Fruit fly (Drosophila melanogaster) whole organism, embryonic: ENCODE measurements around the gene r-l.

Experiments
- CG10979 ChIP-seq: fragments of 200-800 bp; sonication (Bioruptor generic); optimal IDR thresholded peaks from 2 replicates; lab custom pipeline; 2018; ENCODE audit warnings: missing biosample characterization, mild to moderate bottlenecking, missing genetic modification characterization, moderate library complexity
- CG11504 ChIP-seq: fragments of 200-800 bp; sonication (Bioruptor generic); optimal IDR thresholded peaks from 3 replicates; lab custom pipeline; 2019; ENCODE audit warnings: missing biosample characterization, mild to moderate bottlenecking, missing genetic modification characterization, moderate library complexity
- CG11695 ChIP-seq: fragments of 200-800 bp; sonication (Bioruptor generic); IDR thresholded peaks from 3 replicates; pipeline ENCODE4 v1.3.6; 2022; ENCODE audit warnings: missing biosample characterization, missing genetic modification characterization
- CG12744 ChIP-seq: fragments of 200-800 bp; sonication (Bioruptor generic); optimal IDR thresholded peaks from 2 replicates; lab custom pipeline; 2016; ENCODE audit warnings: missing biosample characterization, missing genetic modification characterization
- CG12942 ChIP-seq: fragments of 200-800 bp; sonication (Bioruptor generic); optimal IDR thresholded peaks from 3 replicates; lab custom pipeline; 2016; ENCODE audit warnings: missing biosample characterization, missing genetic modification characterization
- CG15011 ChIP-seq: fragments of 200-800 bp; sonication (Bioruptor generic); optimal IDR thresholded peaks from 3 replicates; lab custom pipeline; 2018; ENCODE audit warnings: missing biosample characterization, mild to moderate bottlenecking, missing genetic modification characterization
- CG17328 ChIP-seq: fragments of 200-800 bp; sonication (Bioruptor generic); IDR thresholded peaks from 2 replicates; pipeline ENCODE4 v1.3.6; 2022; ENCODE audit warnings: missing biosample characterization, missing genetic modification characterization
- CG17568 ChIP-seq: fragments of 200-800 bp; sonication (Bioruptor generic); optimal IDR thresholded peaks from 2 replicates; lab custom pipeline; 2018; ENCODE audit warnings: missing biosample characterization, mild to moderate bottlenecking, missing genetic modification characterization, moderate library complexity
- CG1832 ChIP-seq: fragments of 200-800 bp; sonication (Bioruptor generic); optimal IDR thresholded peaks from 2 replicates; lab custom pipeline; 2017; ENCODE audit warnings: missing biosample characterization, mild to moderate bottlenecking, missing genetic modification characterization, inconsistent platforms
- CG2120 ChIP-seq: fragments of 200-800 bp; sonication (Bioruptor generic); optimal IDR thresholded peaks from 3 replicates; lab custom pipeline; 2016; ENCODE audit warnings: missing biosample characterization, missing genetic modification characterization
- CG2129 ChIP-seq: fragments of 200-800 bp; sonication (Bioruptor generic); IDR thresholded peaks from 2 replicates; pipeline ENCODE4 v1.3.6; 2022; ENCODE audit warnings: missing biosample characterization, missing genetic modification characterization; ENCODE audit not compliant: partially characterized antibody
- CG30020 ChIP-seq: fragments of 200-800 bp; optimal IDR thresholded peaks from 2 replicates; lab custom pipeline; 2019; ENCODE audit warnings: missing biosample characterization, mild to moderate bottlenecking, missing genetic modification characterization, moderate library complexity
- CG31365 ChIP-seq: fragments of 200-800 bp; sonication (Bioruptor generic); optimal IDR thresholded peaks from 2 replicates; lab custom pipeline; 2018; ENCODE audit warnings: missing biosample characterization, mild to moderate bottlenecking, missing genetic modification characterization
- CG3407 ChIP-seq: fragments of 200-800 bp; sonication (Bioruptor generic); optimal IDR thresholded peaks from 2 replicates; lab custom pipeline; 2018; ENCODE audit warnings: missing biosample characterization, mild to moderate bottlenecking, missing genetic modification characterization
- CG34422 ChIP-seq: fragments of 200-800 bp; sonication (Bioruptor generic); IDR thresholded peaks from 3 replicates; pipeline ENCODE4 v1.3.6; 2022; ENCODE audit warnings: missing biosample characterization, missing genetic modification characterization
- CG4282 ChIP-seq: fragments of 200-800 bp; sonication (Bioruptor generic); optimal IDR thresholded peaks from 2 replicates; lab custom pipeline; 2016; ENCODE audit warnings: missing biosample characterization, missing genetic modification characterization
- CG4328 ChIP-seq: fragments of 200-800 bp; sonication (Bioruptor generic); optimal IDR thresholded peaks from 3 replicates; lab custom pipeline; 2017; ENCODE audit warnings: missing biosample characterization, missing genetic modification reagents, missing genetic modification characterization
- CG6854 ChIP-seq: fragments of 200-800 bp; sonication (Bioruptor generic); optimal IDR thresholded peaks from 3 replicates; lab custom pipeline; 2017; ENCODE audit warnings: missing biosample characterization, mild to moderate bottlenecking, missing genetic modification characterization
- CG8089 ChIP-seq: fragments of 200-800 bp; sonication (Bioruptor generic); optimal IDR thresholded peaks from 3 replicates; lab custom pipeline; 2016; ENCODE audit warnings: missing biosample characterization, missing genetic modification characterization
- CkIIα-i1 ChIP-seq: fragments of 200-800 bp; sonication (Bioruptor generic); IDR thresholded peaks from 2 replicates; pipeline ENCODE4 v1.3.6; 2022; ENCODE audit warnings: missing biosample characterization, missing genetic modification characterization
- Deaf1 ChIP-seq: fragments of 200-800 bp; optimal IDR thresholded peaks from 3 replicates; lab custom pipeline; 2019; ENCODE audit warnings: missing biosample characterization, mild to moderate bottlenecking, missing genetic modification characterization, moderate library complexity
- E2f1 ChIP-seq: fragments of 200-800 bp; sonication (Bioruptor generic); IDR thresholded peaks from 2 replicates; pipeline ENCODE4 v1.3.6; 2022; ENCODE audit warnings: missing biosample characterization, missing genetic modification characterization
- Fer3 ChIP-seq: fragments of 200-800 bp; sonication (Bioruptor generic); optimal IDR thresholded peaks from 2 replicates; lab custom pipeline; 2018; ENCODE audit warnings: missing biosample characterization, mild to moderate bottlenecking, missing genetic modification characterization, moderate library complexity
- Hr39 ChIP-seq: fragments of >200 bp; optimal IDR thresholded peaks from 2 replicates; lab custom pipeline; 2017
- MTF-1 ChIP-seq: fragments of 200-800 bp; sonication (Bioruptor generic); optimal IDR thresholded peaks from 2 replicates; lab custom pipeline; 2018; ENCODE audit warnings: missing biosample characterization, mild to moderate bottlenecking, missing genetic modification characterization, borderline replicate concordance
- NC2α ChIP-seq: fragments of 200-800 bp; sonication (Bioruptor generic); optimal IDR thresholded peaks from 2 replicates; lab custom pipeline; 2016; ENCODE audit warnings: missing biosample characterization, missing genetic modification characterization
- NFAT ChIP-seq: fragments of 200-800 bp; sonication (Bioruptor generic); IDR thresholded peaks from 2 replicates; pipeline ENCODE4 v1.3.6; 2022; ENCODE audit warnings: missing biosample characterization, missing genetic modification characterization
- Nf-YC ChIP-seq: fragments of 200-800 bp; optimal IDR thresholded peaks from 3 replicates; lab custom pipeline; 2019; ENCODE audit warnings: missing biosample characterization, mild to moderate bottlenecking, missing genetic modification characterization, moderate library complexity
- Oaz ChIP-seq: fragments of 200-800 bp; sonication (Bioruptor generic); IDR thresholded peaks from 2 replicates; pipeline ENCODE4 v1.3.6; 2022; ENCODE audit warnings: missing biosample characterization, missing genetic modification characterization
- Sin3A ChIP-seq: fragments of >200 bp; optimal IDR thresholded peaks from 2 replicates; lab custom pipeline; 2018
- Taf1 ChIP-seq: fragments of 200-800 bp; sonication (Bioruptor generic); IDR thresholded peaks from 2 replicates; pipeline ENCODE4 v1.3.6; 2022; ENCODE audit warnings: missing biosample characterization, missing genetic modification characterization
- Trl ChIP-seq, 3 experiments: fragments of >200 bp in 2 of 3; fragments of 200-800 bp in 1 of 3; sonication (Bioruptor generic) in 1 of 3; optimal IDR thresholded peaks; 2 replicates in 1 of 3; 3 replicates in 2 of 3; lab custom pipeline; 2016 to 2017; ENCODE audit warnings: missing biosample characterization in 1 of 3, missing genetic modification characterization in 1 of 3
- az2 ChIP-seq: fragments of 200-800 bp; sonication (Bioruptor generic); optimal IDR thresholded peaks from 3 replicates; lab custom pipeline; 2016; ENCODE audit warnings: missing biosample characterization, missing genetic modification characterization
- caup ChIP-seq: fragments of 200-800 bp; sonication (Bioruptor generic); optimal IDR thresholded peaks from 3 replicates; lab custom pipeline; 2017; ENCODE audit warnings: missing biosample characterization, mild to moderate bottlenecking, missing genetic modification characterization, moderate library complexity; ENCODE audit not compliant: severe bottlenecking
- ems ChIP-seq: fragments of 200-800 bp; sonication (Bioruptor generic); optimal IDR thresholded peaks from 3 replicates; lab custom pipeline; 2016; ENCODE audit warnings: missing biosample characterization, missing genetic modification characterization
- gce ChIP-seq: fragments of 200-800 bp; sonication (Bioruptor generic); IDR thresholded peaks from 3 replicates; pipeline ENCODE4 v1.3.6; 2022; ENCODE audit warnings: missing biosample characterization, missing genetic modification characterization
- gro ChIP-seq: fragments of 200-800 bp; sonication (Bioruptor generic); optimal IDR thresholded peaks from 2 replicates; lab custom pipeline; 2016; ENCODE audit warnings: missing biosample characterization, missing genetic modification characterization
- ken ChIP-seq: fragments of 200-800 bp; sonication (Bioruptor generic); IDR thresholded peaks from 3 replicates; pipeline ENCODE4 v1.3.6; 2022; ENCODE audit warnings: missing biosample characterization, missing genetic modification characterization
- lilli ChIP-seq: fragments of 200-800 bp; sonication (Bioruptor generic); optimal IDR thresholded peaks from 3 replicates; lab custom pipeline; 2016; ENCODE audit warnings: missing biosample characterization, missing genetic modification characterization
- pan ChIP-seq, 4 experiments: fragments of >200 bp in 3 of 4; fragments of 200-800 bp in 1 of 4; sonication (Bioruptor generic) in 1 of 4; optimal IDR thresholded peaks in 3 of 4; IDR thresholded peaks in 1 of 4; 2 replicates each; pipeline versions ENCODE4 v1.3.6 to Lab custom; 2017 to 2022; ENCODE audit warnings: missing biosample characterization in 2 of 4, missing genetic modification characterization in 2 of 4, mixed read lengths in 1 of 4
- pfk ChIP-seq: fragments of 200-800 bp; sonication (Bioruptor generic); optimal IDR thresholded peaks from 2 replicates; lab custom pipeline; 2018; ENCODE audit warnings: missing biosample characterization, mild to moderate bottlenecking, missing genetic modification characterization, moderate library complexity
- pnt ChIP-seq: fragments of 200-800 bp; sonication (Bioruptor generic); optimal IDR thresholded peaks from 3 replicates; lab custom pipeline; 2016; ENCODE audit warnings: missing biosample characterization, missing genetic modification characterization
- rib ChIP-seq: fragments of 200-800 bp; sonication (Bioruptor generic); IDR thresholded peaks from 2 replicates; pipeline ENCODE4 v1.3.6; 2022; ENCODE audit warnings: missing biosample characterization, missing genetic modification characterization
- sqz ChIP-seq: fragments of 200-800 bp; sonication (Bioruptor generic); optimal IDR thresholded peaks from 3 replicates; lab custom pipeline; 2018; ENCODE audit warnings: missing biosample characterization, mild to moderate bottlenecking, missing genetic modification characterization
- unc-4 ChIP-seq: fragments of 200-800 bp; sonication (Bioruptor generic); IDR thresholded peaks from 2 replicates; pipeline ENCODE4 v1.3.6; 2022; ENCODE audit warnings: missing biosample characterization, missing genetic modification characterization; ENCODE audit not compliant: partially characterized antibody
- wek ChIP-seq: fragments of 200-800 bp; sonication (Bioruptor generic); optimal IDR thresholded peaks from 3 replicates; lab custom pipeline; 2018; ENCODE audit warnings: missing biosample characterization, mild to moderate bottlenecking, missing genetic modification characterization, moderate library complexity
- zfh1 ChIP-seq: fragments of 200-800 bp; sonication (Bioruptor generic); IDR thresholded peaks from 3 replicates; pipeline ENCODE4 v1.3.6; 2022; ENCODE audit warnings: missing biosample characterization, missing genetic modification characterization

r-l gene

dm6 chr3R:21065696-21066080, 7.4 kb downstream of the r-l start (continued):
- no peak for TF ChIP-seq pan (optimal IDR thresholded peaks at IDR 0.05; lab: Kevin White, UChicago)
- TF ChIP-seq pan (GFP tag; optimal IDR thresholded peaks at IDR 0.05 in 1 of 2, IDR thresholded peaks at IDR 0.05 in 1 of 2) = peak in 1 of 2 experiments; percentile 9

- no peak for TF ChIP-seq pnt (GFP tag; lab: Kevin White, UChicago)
- TF ChIP-seq CG11504 (tag; lab: Kevin White, UChicago) = peak; percentile 4
- TF ChIP-seq rib = peak; percentile 53; the same call in 1 of the 2 replicates
- TF ChIP-seq CG8089 (GFP tag; lab: Kevin White, UChicago) = no peak
- TF ChIP-seq CG2120 (GFP tag; lab: Kevin White, UChicago) = no peak
- peak; percentile 30 for TF ChIP-seq Deaf1 (tag; lab: Kevin White, UChicago)
- peak; percentile 45 to 72 for TF ChIP-seq Trl (optimal IDR thresholded peaks at IDR 0.05; lab: Kevin White, UChicago)
- TF ChIP-seq Trl (GFP tag; optimal IDR thresholded peaks at IDR 0.05; lab: Kevin White, UChicago) = peak; percentile 70
- peak; percentile 47; the same call in 2 of the 3 replicates for TF ChIP-seq zfh1 (GFP tag; lab: Robert Waterston, UW)
- no peak for TF ChIP-seq gce (GFP tag; lab: Robert Waterston, UW)
- TF ChIP-seq CG2129 (GFP tag; lab: Robert Waterston, UW) = peak; percentile 9; the same call in 1 of the 2 replicates
- TF ChIP-seq az2 (GFP tag; lab: Kevin White, UChicago) = no peak
- peak; percentile 8 for TF ChIP-seq CG4282 (GFP tag; lab: Kevin White, UChicago)
- TF ChIP-seq Taf1 (GFP tag; lab: Robert Waterston, UW) = no peak
- peak; percentile 67 for TF ChIP-seq CG17568 (GFP tag; lab: Kevin White, UChicago)
- TF ChIP-seq CG12744 (GFP tag; lab: Kevin White, UChicago) = peak; percentile 32
- no peak; the same call in 1 of the 2 replicates for TF ChIP-seq unc-4 (GFP tag; lab: Robert Waterston, UW)
- TF ChIP-seq CkIIα-i1 (GFP tag; lab: Robert Waterston, UW) = no peak
- no peak for TF ChIP-seq CG15011 (GFP tag; lab: Kevin White, UChicago)
- TF ChIP-seq Oaz (GFP tag; lab: Robert Waterston, UW) = no peak
- peak; percentile 38 for TF ChIP-seq CG3407 (GFP tag; lab: Kevin White, UChicago)
- peak; percentile 56; the same call in 1 of the 2 replicates for TF ChIP-seq NFAT (GFP tag; lab: Robert Waterston, UW)
- TF ChIP-seq E2f1 (GFP tag; lab: Robert Waterston, UW) = peak; percentile 39; the same call in 1 of the 2 replicates
- TF ChIP-seq lilli = peak; percentile 47
- peak; percentile 34 for TF ChIP-seq Nf-YC (tag; lab: Kevin White, UChicago)
- TF ChIP-seq CG12942 (GFP tag; lab: Kevin White, UChicago) = no peak
- no peak for TF ChIP-seq Hr39 (lab: Kevin White, UChicago)
- 0 out of 3 replicates have a peak, but pooled peaks have one; percentile 44 for TF ChIP-seq CG11695 (GFP tag; lab: Robert Waterston, UW)
- peak; percentile 22 for TF ChIP-seq CG4328 (GFP tag; lab: Kevin White, UChicago)
- TF ChIP-seq wek (GFP tag; lab: Kevin White, UChicago) = peak; percentile 70
- peak; percentile 54; the same call in 1 of the 3 replicates for TF ChIP-seq CG34422
- no peak for TF ChIP-seq Sin3A (lab: Kevin White, UChicago)
- peak; percentile 57 for TF ChIP-seq Fer3
- TF ChIP-seq gro (GFP tag; lab: Kevin White, UChicago) = peak; percentile 71
- TF ChIP-seq caup (GFP tag; lab: Kevin White, UChicago) = peak; percentile 60
- TF ChIP-seq sqz (GFP tag; lab: Kevin White, UChicago) = peak; percentile 33
- no peak for TF ChIP-seq CG10979
- TF ChIP-seq CG1832 = no peak
- peak; percentile 55 for TF ChIP-seq CG31365 (tag; lab: Kevin White, UChicago)
- TF ChIP-seq pfk (GFP tag; lab: Kevin White, UChicago) = peak; percentile 17
- peak; percentile 71 for TF ChIP-seq MTF-1 (GFP tag; lab: Kevin White, UChicago)
- TF ChIP-seq CG17328 (GFP tag; lab: Robert Waterston, UW) = peak; percentile 29; the same call in 1 of the 2 replicates
- no peak for TF ChIP-seq CG30020
- TF ChIP-seq NC2α (GFP tag; lab: Kevin White, UChicago) = peak; percentile 51
- peak; percentile 48 for TF ChIP-seq CG6854 (GFP tag; lab: Kevin White, UChicago)
- no peak for TF ChIP-seq ems (GFP tag; lab: Kevin White, UChicago)
- 0 out of 3 replicates have a peak, but pooled peaks have one; percentile 52 for TF ChIP-seq ken (GFP tag; lab: Robert Waterston, UW)
Observed at dm6 chr3R:21065010-21065695, 8.0 kb downstream of the r-l start, which contains the start of gene AnxB9. Gene AnxB9, plus strand, starts transcription at chr3R:21065241.
